Worm (Caenorhabditis elegans) whole organism, L4 larva: Measurements from ENCODE around the gene prx-2.

Experiments
- aly-2 ChIP-seq: sonication (generic microtip); optimal IDR thresholded peaks from 2 replicates; lab custom pipeline; 2018; ENCODE audit warnings: missing biosample characterization, missing genetic modification characterization
- nhr-76 ChIP-seq: fragments of 150-350 bp; optimal IDR thresholded peaks from 2 replicates; lab custom pipeline; 2014; ENCODE audit warnings: missing biosample characterization, missing genetic modification characterization

DNA sequence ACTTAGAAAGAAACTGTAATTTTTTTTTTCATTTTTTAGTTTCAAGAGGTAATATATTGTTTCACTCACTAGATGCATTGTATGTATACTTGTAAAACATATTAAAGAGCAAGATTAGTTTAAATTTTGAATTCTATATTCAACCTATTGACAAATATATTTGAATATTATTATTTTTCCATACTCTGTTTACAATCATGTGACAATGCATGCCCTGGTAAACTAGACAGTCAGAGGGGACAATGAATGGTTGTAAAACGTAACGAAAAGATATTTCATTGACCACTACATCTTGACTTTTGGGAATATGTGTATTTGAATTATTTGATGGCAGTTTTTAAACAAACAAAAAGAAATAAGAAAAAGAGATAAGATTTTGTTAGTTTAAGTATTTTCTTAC is 21.6 kb upstream of the prx-2 start:
- TF ChIP-seq aly-2 (no peak), nhr-76 (tag; lab: Kevin White, UChicago) (no peak)
